Worm (Caenorhabditis elegans): ENCODE results near the gene F14F7.5.

Gene F14F7.5

ce11 chrIII:13067884-13068767, 36.3 kb downstream of the F14F7.5 start (continued):
- TF ChIP-seq aha-1 (tag; optimal IDR thresholded peaks at IDR 0.05) (no peak), snu-23 (GFP tag; optimal IDR thresholded peaks at IDR 0.05) (peak; percentile 94), nhr-85 (tag) (peak; percentile 82), rnt-1 (tag; optimal IDR thresholded peaks at IDR 0.05) (peak; percentile 54), blmp-1 (tag; optimal IDR thresholded peaks at IDR 0.05) (peak; percentile 78), zag-1 (tag; optimal IDR thresholded peaks at IDR 0.05) (peak; percentile 30), F16B12.6 (tag; optimal IDR thresholded peaks at IDR 0.05) (peak; percentile 19), ztf-11 (tag; optimal IDR thresholded peaks at IDR 0.05) (peak in 1 of 2 experiments; percentile 83), nhr-19 (GFP tag; conservative IDR thresholded peaks at IDR 0.05) (peak; percentile 50), ces-1 (GFP tag; optimal IDR thresholded peaks at IDR 0.05) (no peak), nhr-12 (tag; optimal IDR thresholded peaks at IDR 0.05) (no peak), ceh-88 (GFP tag; IDR thresholded peaks at IDR 0.05) (peak; percentile 73; the same call in 1 of the 2 replicates)

DNA sequence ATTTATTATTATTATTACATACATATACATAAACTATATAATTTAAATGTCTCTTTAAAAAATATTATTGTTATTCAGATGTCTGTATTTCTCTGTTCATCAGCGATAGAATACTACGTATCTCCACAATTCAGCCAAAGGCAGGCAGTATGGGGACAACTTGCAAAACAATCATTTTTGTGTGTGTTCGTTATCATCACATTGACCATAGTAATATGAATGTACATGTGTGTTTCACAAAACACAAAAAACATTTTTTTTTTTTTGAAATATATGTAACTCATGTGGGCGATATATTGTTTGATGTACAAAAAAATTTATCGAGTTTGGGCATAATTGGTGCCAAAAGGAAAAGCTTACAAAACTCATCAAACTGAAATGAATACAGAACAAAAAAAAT, 37.6 kb downstream of the F14F7.5 start:
- TF ChIP-seq lin-13 (GFP tag; optimal IDR thresholded peaks at IDR 0.05): no peak
- peak; percentile 1 for TF ChIP-seq mep-1 (tag; optimal IDR thresholded peaks at IDR 0.05)
- peak; percentile 66 for TF ChIP-seq nhr-85 (tag)

- TF ChIP-seq nhr-19 (GFP tag; conservative IDR thresholded peaks at IDR 0.05) (peak; percentile 94), lin-35 (GFP tag; optimal IDR thresholded peaks at IDR 0.05) (peak; percentile 85 to 92), vab-15 (tag; optimal IDR thresholded peaks at IDR 0.05) (peak; percentile 92), nhr-28 (tag; optimal IDR thresholded peaks at IDR 0.05) (no peak), nhr-71 (tag; optimal IDR thresholded peaks at IDR 0.05) (peak; percentile 100), dpl-1 (GFP tag; optimal IDR thresholded peaks at IDR 0.05) (peak; percentile 77 to 81 (median 79)), fkh-4 (tag; optimal IDR thresholded peaks at IDR 0.05; ENCODE audit: borderline replicate concordance) (peak; percentile 68), rnt-1 (tag; optimal IDR thresholded peaks at IDR 0.05) (peak; percentile 92), fkh-8 (tag; optimal IDR thresholded peaks at IDR 0.05) (peak; percentile 100), unc-98 (GFP tag; IDR thresholded peaks at IDR 0.05) (peak; percentile 83), fos-1 (tag; optimal IDR thresholded peaks at IDR 0.05) (peak; percentile 95), irx-1 (tag; optimal IDR thresholded peaks at IDR 0.05) (peak; percentile 94), snu-23 (GFP tag; optimal IDR thresholded peaks at IDR 0.05) (peak; percentile 99), unc-62 (GFP tag; optimal IDR thresholded peaks at IDR 0.05) (no peak), Y116A8C.19 (tag; optimal IDR thresholded peaks at IDR 0.05; ENCODE audit: borderline replicate concordance) (no peak), nhr-12 (tag; optimal IDR thresholded peaks at IDR 0.05) (no peak), dsc-1 (tag; optimal IDR thresholded peaks at IDR 0.05) (peak; percentile 95), C04F5.9 (tag; optimal IDR thresholded peaks at IDR 0.05) (peak; percentile 88), C16A3.4 (tag; optimal IDR thresholded peaks at IDR 0.05) (peak; percentile 97), pax-3 (tag; optimal IDR thresholded peaks at IDR 0.05) (peak; percentile 98), mdl-1 (tag; optimal IDR thresholded peaks at IDR 0.05) (peak in 1 of 2 experiments; percentile 88), nhr-237 (tag; optimal IDR thresholded peaks at IDR 0.05) (peak; percentile 82), sup-37 (GFP tag; optimal IDR thresholded peaks at IDR 0.05) (peak; percentile 92), zip-4 (GFP tag; optimal IDR thresholded peaks at IDR 0.05) (peak; percentile 92), lir-3 (tag; optimal IDR thresholded peaks at IDR 0.05; ENCODE audit: poor library complexity) (peak; percentile 87), efl-3 (GFP tag; optimal IDR thresholded peaks at IDR 0.05) (peak; percentile 28), ceh-88 (GFP tag; IDR thresholded peaks at IDR 0.05) (peak; percentile 98), pag-3 (tag; optimal IDR thresholded peaks at IDR 0.05; ENCODE audit: borderline replicate concordance, insufficient read depth) (no peak), nhr-47 (tag; optimal IDR thresholded peaks at IDR 0.05) (peak; percentile 99), aha-1 (tag; optimal IDR thresholded peaks at IDR 0.05) (peak; percentile 72), mab-9 (GFP tag; IDR thresholded peaks at IDR 0.05) (peak; percentile 94), snpc-4 (tag; optimal IDR thresholded peaks at IDR 0.05) (peak; percentile 81), tlp-1 (tag; optimal IDR thresholded peaks at IDR 0.05) (no peak), nhr-20 (tag; optimal IDR thresholded peaks at IDR 0.05) (peak; percentile 100), hlh-17 (GFP tag; optimal IDR thresholded peaks at IDR 0.05; ENCODE audit: borderline replicate concordance) (no peak), F16B12.6 (tag; optimal IDR thresholded peaks at IDR 0.05) (peak; percentile 64), nhr-84 (tag; optimal IDR thresholded peaks at IDR 0.05) (no peak), nhr-76 (tag; optimal IDR thresholded peaks at IDR 0.05) (peak; percentile 73)
Measured at ce11 chrIII:13070548-13071050, 38.8 kb downstream of the F14F7.5 start, which contains the start of gene Y39E4B.6. Gene Y39E4B.6, plus strand, starts transcription at chrIII:13070756.

Measured in whole organism, L1 larva.